Fruit fly (Drosophila melanogaster) whole organism, embryonic: ENCODE measurements around the gene CG43318.

ENCODE experiments used
- Bteb2 ChIP-seq: fragments of 200-800 bp; sonication (Bioruptor generic); optimal IDR thresholded peaks from 2 replicates; lab custom pipeline; 2016; ENCODE audit warnings: missing biosample characterization, missing genetic modification characterization
- CG10543 ChIP-seq: fragments of 200-800 bp; sonication (Bioruptor generic); optimal IDR thresholded peaks from 3 replicates; lab custom pipeline; 2017; ENCODE audit warnings: missing biosample characterization, mild to moderate bottlenecking, missing genetic modification characterization, moderate library complexity
- CG10959 ChIP-seq: fragments of 200-800 bp; sonication (Bioruptor generic); IDR thresholded peaks from 2 replicates; pipeline ENCODE4 v1.3.6; 2022; ENCODE audit warnings: missing biosample characterization, missing genetic modification characterization
- CG12155 ChIP-seq: fragments of 200-800 bp; sonication (Bioruptor generic); optimal IDR thresholded peaks from 3 replicates; lab custom pipeline; 2016; ENCODE audit warnings: missing biosample characterization, missing genetic modification characterization
- CG1233 ChIP-seq: fragments of 200-800 bp; sonication (Bioruptor generic); optimal IDR thresholded peaks from 4 replicates; lab custom pipeline; 2018; ENCODE audit warnings: missing biosample characterization, mild to moderate bottlenecking, missing genetic modification characterization
- CG14441 ChIP-seq: fragments of 200-800 bp; sonication (Bioruptor generic); IDR thresholded peaks from 2 replicates; pipeline ENCODE4 v1.3.6; 2022; ENCODE audit warnings: missing biosample characterization, missing genetic modification characterization
- CG15011 ChIP-seq: fragments of 200-800 bp; sonication (Bioruptor generic); optimal IDR thresholded peaks from 3 replicates; lab custom pipeline; 2018; ENCODE audit warnings: missing biosample characterization, mild to moderate bottlenecking, missing genetic modification characterization
- CG15073 ChIP-seq: fragments of 200-800 bp; sonication (Bioruptor generic); optimal IDR thresholded peaks from 2 replicates; lab custom pipeline; 2016; ENCODE audit warnings: missing biosample characterization, missing genetic modification characterization
- CG17612 ChIP-seq: fragments of 200-800 bp; sonication (Bioruptor generic); IDR thresholded peaks from 2 replicates; pipeline ENCODE4 v1.3.6; 2022; ENCODE audit warnings: missing biosample characterization, missing genetic modification characterization
- CG18476 ChIP-seq: fragments of 200-800 bp; sonication (Bioruptor generic); optimal IDR thresholded peaks from 2 replicates; lab custom pipeline; 2016; ENCODE audit warnings: missing biosample characterization, mild to moderate bottlenecking, missing genetic modification characterization
- CG2712 ChIP-seq: fragments of 200-800 bp; optimal IDR thresholded peaks from 3 replicates; lab custom pipeline; 2019; ENCODE audit warnings: missing biosample characterization, mild to moderate bottlenecking, missing genetic modification characterization, moderate library complexity
- CG3281 ChIP-seq: fragments of 200-800 bp; sonication (Bioruptor generic); optimal IDR thresholded peaks from 3 replicates; lab custom pipeline; 2017; ENCODE audit warnings: missing biosample characterization, mild to moderate bottlenecking, missing genetic modification characterization
- CG4424 ChIP-seq: fragments of 200-800 bp; sonication (Bioruptor generic); optimal IDR thresholded peaks from 3 replicates; lab custom pipeline; 2016; ENCODE audit warnings: missing biosample characterization, missing genetic modification characterization
- CG7987 ChIP-seq: fragments of 200-800 bp; sonication (Bioruptor generic); optimal IDR thresholded peaks from 2 replicates; lab custom pipeline; 2018; ENCODE audit warnings: missing biosample characterization, mild to moderate bottlenecking, missing genetic modification characterization, moderate library complexity
- CG8089 ChIP-seq: fragments of 200-800 bp; sonication (Bioruptor generic); optimal IDR thresholded peaks from 3 replicates; lab custom pipeline; 2016; ENCODE audit warnings: missing biosample characterization, missing genetic modification characterization
- CG8281 ChIP-seq: fragments of 200-800 bp; sonication (Bioruptor generic); optimal IDR thresholded peaks from 2 replicates; lab custom pipeline; 2018; ENCODE audit warnings: missing biosample characterization, mild to moderate bottlenecking, missing genetic modification characterization, moderate library complexity
- CG8388 ChIP-seq: fragments of 200-800 bp; sonication (Bioruptor generic); optimal IDR thresholded peaks from 2 replicates; lab custom pipeline; 2019; ENCODE audit warnings: missing biosample characterization, mild to moderate bottlenecking, missing genetic modification characterization, moderate library complexity
- CG8765 ChIP-seq: fragments of 200-800 bp; sonication (Bioruptor generic); IDR thresholded peaks from 2 replicates; pipeline ENCODE4 v1.3.6; 2022; ENCODE audit warnings: missing biosample characterization, missing genetic modification characterization
- CG9797 ChIP-seq: fragments of 200-800 bp; sonication (Bioruptor generic); optimal IDR thresholded peaks from 3 replicates; lab custom pipeline; 2018; ENCODE audit warnings: missing biosample characterization, mild to moderate bottlenecking, missing genetic modification characterization
- CrebB ChIP-seq: fragments of 200-800 bp; sonication (Bioruptor generic); optimal IDR thresholded peaks from 3 replicates; lab custom pipeline; 2018; ENCODE audit warnings: missing biosample characterization, mild to moderate bottlenecking, missing genetic modification characterization
- Dbx ChIP-seq: fragments of 200-800 bp; sonication (Bioruptor generic); IDR thresholded peaks from 3 replicates; pipeline ENCODE4 v1.3.6; 2022; ENCODE audit warnings: missing biosample characterization, missing genetic modification characterization
- Dll ChIP-seq: fragments of 200-800 bp; sonication (Bioruptor generic); IDR thresholded peaks from 4 replicates; pipeline ENCODE4 v1.3.6; 2022; ENCODE audit warnings: missing biosample characterization, missing genetic modification characterization; ENCODE audit not compliant: partially characterized antibody
- H2.0 ChIP-seq: fragments of 200-800 bp; sonication (Bioruptor generic); IDR thresholded peaks from 2 replicates; pipeline ENCODE4 v1.3.6; 2022; ENCODE audit warnings: missing biosample characterization, missing genetic modification characterization
- Neu2 ChIP-seq: fragments of 200-800 bp; sonication (Bioruptor generic); optimal IDR thresholded peaks from 3 replicates; lab custom pipeline; 2016; ENCODE audit warnings: missing biosample characterization, missing genetic modification characterization, borderline replicate concordance
- Nf-YA ChIP-seq: fragments of 200-800 bp; sonication (Bioruptor generic); IDR thresholded peaks from 2 replicates; pipeline ENCODE4 v1.3.6; 2022; ENCODE audit warnings: missing biosample characterization, missing genetic modification characterization
- Rx ChIP-seq: fragments of 200-800 bp; sonication (Bioruptor generic); IDR thresholded peaks from 2 replicates; pipeline ENCODE4 v1.3.6; 2022; ENCODE audit warnings: missing biosample characterization, missing genetic modification characterization
- Sin3A ChIP-seq: fragments of >200 bp; optimal IDR thresholded peaks from 2 replicates; lab custom pipeline; 2018
- Sry-δ ChIP-seq: fragments of 200-800 bp; sonication (Bioruptor generic); optimal IDR thresholded peaks from 2 replicates; lab custom pipeline; 2016; ENCODE audit warnings: missing biosample characterization, missing genetic modification characterization
- Stat92E ChIP-seq, 3 experiments: fragments of >200 bp in 2 of 3; fragments of 200-800 bp in 1 of 3; sonication (Bioruptor generic) in 1 of 3; optimal IDR thresholded peaks; 2 replicates each; lab custom pipeline; 2017 to 2019; ENCODE audit warnings: missing biosample characterization in 3 of 3, missing genetic modification characterization in 3 of 3, mild to moderate bottlenecking in 1 of 3, moderate library complexity in 1 of 3
- TFAM ChIP-seq: fragments of 200-800 bp; sonication (Bioruptor generic); optimal IDR thresholded peaks from 2 replicates; lab custom pipeline; 2017; ENCODE audit warnings: missing biosample characterization, missing genetic modification characterization, inconsistent platforms
- Usf ChIP-seq: fragments of 200-800 bp; sonication (Bioruptor generic); optimal IDR thresholded peaks from 2 replicates; lab custom pipeline; 2017; ENCODE audit warnings: missing genotype, missing biosample characterization, missing genetic modification characterization
- ato ChIP-seq: fragments of 200-800 bp; sonication (Bioruptor generic); IDR thresholded peaks from 2 replicates; pipeline ENCODE4 v1.3.6; 2022; ENCODE audit warnings: missing biosample characterization, missing genetic modification characterization; ENCODE audit not compliant: partially characterized antibody
- btn ChIP-seq: fragments of 200-800 bp; sonication (Bioruptor generic); optimal IDR thresholded peaks from 2 replicates; lab custom pipeline; 2016; ENCODE audit warnings: missing biosample characterization, missing genetic modification characterization
- cwo ChIP-seq: fragments of 200-800 bp; sonication (Bioruptor generic); optimal IDR thresholded peaks from 3 replicates; lab custom pipeline; 2017; ENCODE audit warnings: missing biosample characterization, missing genetic modification characterization, mild to moderate bottlenecking, moderate library complexity, missing genetic modification reagents
- dan ChIP-seq: fragments of 200-800 bp; sonication (Bioruptor generic); IDR thresholded peaks from 2 replicates; pipeline ENCODE4 v1.3.6; 2022; ENCODE audit warnings: missing biosample characterization, missing genetic modification characterization
- dmrt11E ChIP-seq: fragments of 200-800 bp; sonication (Bioruptor generic); optimal IDR thresholded peaks from 3 replicates; lab custom pipeline; 2018; ENCODE audit warnings: missing biosample characterization, mild to moderate bottlenecking, missing genetic modification characterization, moderate library complexity
- ewg ChIP-seq: fragments of 200-800 bp; sonication (Bioruptor generic); optimal IDR thresholded peaks from 3 replicates; lab custom pipeline; 2017; ENCODE audit warnings: mild to moderate bottlenecking, missing biosample characterization, missing genetic modification reagents, missing genetic modification characterization
- gcm2 ChIP-seq: fragments of 200-800 bp; sonication (Bioruptor generic); optimal IDR thresholded peaks from 2 replicates; lab custom pipeline; 2016; ENCODE audit warnings: missing biosample characterization, missing genetic modification characterization
- grn ChIP-seq: fragments of 200-800 bp; sonication (Bioruptor generic); optimal IDR thresholded peaks from 3 replicates; lab custom pipeline; 2017; ENCODE audit warnings: missing biosample characterization, missing genetic modification characterization
- ken ChIP-seq: fragments of 200-800 bp; sonication (Bioruptor generic); IDR thresholded peaks from 3 replicates; pipeline ENCODE4 v1.3.6; 2022; ENCODE audit warnings: missing biosample characterization, missing genetic modification characterization
- lab ChIP-seq: fragments of 200-800 bp; sonication (Bioruptor generic); optimal IDR thresholded peaks from 3 replicates; lab custom pipeline; 2017; ENCODE audit warnings: missing biosample characterization, missing genetic modification characterization, mild to moderate bottlenecking, moderate library complexity, missing genetic modification reagents
- lola ChIP-seq, 3 experiments: fragments of >200 bp in 2 of 3; fragments of 200-800 bp in 1 of 3; sonication (Bioruptor generic) in 1 of 3; optimal IDR thresholded peaks; 2 replicates each; lab custom pipeline; 2017 to 2019; ENCODE audit warnings: missing biosample characterization in 3 of 3, missing genetic modification characterization in 3 of 3, mild to moderate bottlenecking in 1 of 3, moderate library complexity in 1 of 3
- nerfin-1 ChIP-seq: fragments of 200-800 bp; sonication (Bioruptor generic); optimal IDR thresholded peaks from 3 replicates; lab custom pipeline; 2019; ENCODE audit warnings: missing biosample characterization, mild to moderate bottlenecking, missing genetic modification characterization, moderate library complexity
- nerfin-2 ChIP-seq: fragments of 200-800 bp; sonication (Bioruptor generic); IDR thresholded peaks from 2 replicates; pipeline ENCODE4 v1.3.6; 2022; ENCODE audit warnings: missing biosample characterization, missing genetic modification characterization; ENCODE audit not compliant: partially characterized antibody
- pan ChIP-seq, 4 experiments: fragments of >200 bp in 3 of 4; fragments of 200-800 bp in 1 of 4; sonication (Bioruptor generic) in 1 of 4; optimal IDR thresholded peaks in 3 of 4; IDR thresholded peaks in 1 of 4; 2 replicates each; pipeline versions ENCODE4 v1.3.6 to Lab custom; 2017 to 2022; ENCODE audit warnings: missing biosample characterization in 2 of 4, missing genetic modification characterization in 2 of 4, mixed read lengths in 1 of 4
- rib ChIP-seq: fragments of 200-800 bp; sonication (Bioruptor generic); IDR thresholded peaks from 2 replicates; pipeline ENCODE4 v1.3.6; 2022; ENCODE audit warnings: missing biosample characterization, missing genetic modification characterization
- slp2 ChIP-seq: fragments of 200-800 bp; sonication (Bioruptor generic); optimal IDR thresholded peaks from 2 replicates; lab custom pipeline; 2016; ENCODE audit warnings: missing biosample characterization, missing genetic modification characterization
- stc ChIP-seq: fragments of 200-800 bp; sonication (Bioruptor generic); IDR thresholded peaks from 2 replicates; pipeline ENCODE4 v1.3.6; 2022; ENCODE audit warnings: missing biosample characterization, missing genetic modification characterization
- toy ChIP-seq: fragments of 200-800 bp; sonication (Bioruptor generic); IDR thresholded peaks from 2 replicates; pipeline ENCODE4 v1.3.6; 2022; ENCODE audit warnings: missing biosample characterization, missing genetic modification characterization
- wdn ChIP-seq: fragments of 200-800 bp; sonication (Bioruptor generic); IDR thresholded peaks from 2 replicates; pipeline ENCODE4 v1.3.6; 2022; ENCODE audit warnings: missing biosample characterization, missing genetic modification characterization
- wek ChIP-seq: fragments of 200-800 bp; sonication (Bioruptor generic); optimal IDR thresholded peaks from 3 replicates; lab custom pipeline; 2018; ENCODE audit warnings: missing biosample characterization, mild to moderate bottlenecking, missing genetic modification characterization, moderate library complexity

CG43318 gene

DNA sequence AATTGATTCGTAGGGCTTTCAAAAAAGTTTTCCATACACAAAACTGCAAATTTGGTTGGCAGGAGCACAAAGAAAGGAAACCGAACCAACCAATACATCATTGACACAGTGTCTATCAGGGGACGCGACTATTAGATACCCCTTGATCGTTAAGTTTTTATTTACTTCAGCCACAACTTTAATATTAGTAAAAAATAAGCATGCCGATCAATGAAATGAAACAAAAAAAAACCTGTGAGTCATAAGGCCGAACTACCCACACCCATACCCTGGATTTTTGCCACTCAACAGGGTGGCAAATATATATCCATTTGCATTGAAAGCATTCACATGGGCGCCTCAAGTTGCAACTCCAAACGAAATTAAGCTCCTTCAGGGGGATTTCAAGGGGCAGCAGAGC, 17.0 kb downstream of the CG43318 start (continued):
- TF ChIP-seq ewg, result no peak
- TF ChIP-seq CG10959 (GFP tag; lab: Robert Waterston, UW), result peak; percentile 53; the same call in 1 of the 2 replicates
- no peak for TF ChIP-seq CG2712 (tag; lab: Kevin White, UChicago)
- TF ChIP-seq CG15011 (GFP tag; lab: Kevin White, UChicago), result no peak
- no peak for TF ChIP-seq Usf
- TF ChIP-seq nerfin-2 (GFP tag; lab: Robert Waterston, UW), result no peak
- TF ChIP-seq CG15073 (GFP tag; lab: Kevin White, UChicago), result no peak
- peak; percentile 47; the same call in 1 of the 2 replicates for TF ChIP-seq Rx
- no peak for TF ChIP-seq CG10543 (GFP tag; lab: Kevin White, UChicago)
- no peak for TF ChIP-seq stc (GFP tag; lab: Robert Waterston, UW)
- no peak for TF ChIP-seq Neu2 (GFP tag; lab: Kevin White, UChicago)
- no peak for TF ChIP-seq slp2 (GFP tag; lab: Kevin White, UChicago)
- no peak for TF ChIP-seq CG8281 (tag; lab: Kevin White, UChicago)
- TF ChIP-seq pan (optimal IDR thresholded peaks at IDR 0.05; lab: Kevin White, UChicago), result no peak
- TF ChIP-seq pan (GFP tag; optimal IDR thresholded peaks at IDR 0.05 in 1 of 2, IDR thresholded peaks at IDR 0.05 in 1 of 2), result peak in 1 of 2 experiments; percentile 35
- TF ChIP-seq nerfin-1 (tag; lab: Kevin White, UChicago), result no peak
- TF ChIP-seq CG9797 (GFP tag; lab: Kevin White, UChicago), result no peak
- TF ChIP-seq CG8765 (GFP tag; lab: Robert Waterston, UW), result no peak
- TF ChIP-seq CG18476, result no peak
- no peak for TF ChIP-seq CG14441 (GFP tag; lab: Robert Waterston, UW)
- TF ChIP-seq lola (GFP tag; optimal IDR thresholded peaks at IDR 0.05; lab: Kevin White, UChicago), result no peak
- no peak for TF ChIP-seq CG4424 (GFP tag; lab: Kevin White, UChicago)
- TF ChIP-seq Dbx (GFP tag; lab: Robert Waterston, UW), result no peak
- no peak for TF ChIP-seq CG8089 (GFP tag; lab: Kevin White, UChicago)
- TF ChIP-seq btn (GFP tag; lab: Kevin White, UChicago), result no peak
- TF ChIP-seq rib (GFP tag; lab: Robert Waterston, UW), result no peak
- TF ChIP-seq Dll (GFP tag; lab: Robert Waterston, UW), result no peak
- no peak for TF ChIP-seq ato (GFP tag; lab: Robert Waterston, UW)
- no peak for TF ChIP-seq CG8388
- no peak for TF ChIP-seq wek
- TF ChIP-seq dan (GFP tag; lab: Robert Waterston, UW), result peak; percentile 21; the same call in 1 of the 2 replicates
- TF ChIP-seq wdn (GFP tag; lab: Robert Waterston, UW), result 0 out of 2 replicates have a peak, but pooled peaks have one; percentile 5
- no peak for TF ChIP-seq H2.0 (GFP tag; lab: Robert Waterston, UW)
- TF ChIP-seq Bteb2 (GFP tag; lab: Kevin White, UChicago), result no peak
- TF ChIP-seq gcm2, result no peak
- TF ChIP-seq Nf-YA (GFP tag; lab: Robert Waterston, UW), result no peak
- no peak for TF ChIP-seq CG1233 (GFP tag; lab: Kevin White, UChicago)
- no peak for TF ChIP-seq CG7987 (GFP tag; lab: Kevin White, UChicago)
- TF ChIP-seq toy, result no peak
- TF ChIP-seq Sry-δ (GFP tag; lab: Kevin White, UChicago), result no peak
- TF ChIP-seq CrebB (tag; lab: Kevin White, UChicago), result no peak
- no peak for TF ChIP-seq CG3281 (GFP tag; lab: Kevin White, UChicago)
- no peak for TF ChIP-seq TFAM (GFP tag; lab: Kevin White, UChicago)
- TF ChIP-seq grn (GFP tag; lab: Kevin White, UChicago), result no peak
- no peak for TF ChIP-seq CG12155 (GFP tag; lab: Kevin White, UChicago)
- TF ChIP-seq cwo (GFP tag; lab: Kevin White, UChicago), result no peak
- peak; percentile 35; the same call in 1 of the 3 replicates for TF ChIP-seq ken (GFP tag; lab: Robert Waterston, UW)
- TF ChIP-seq Sin3A (lab: Kevin White, UChicago), result no peak
- no peak for TF ChIP-seq CG17612
- TF ChIP-seq Stat92E (GFP tag; optimal IDR thresholded peaks at IDR 0.05; lab: Kevin White, UChicago), result no peak
- no peak for TF ChIP-seq lab (GFP tag; lab: Kevin White, UChicago)
- peak; percentile 32 for TF ChIP-seq dmrt11E
